Worm (Caenorhabditis elegans) whole organism, L1 larva: ENCODE measurements around the gene bath-31.

Experiments
- C16A3.4 ChIP-seq: fragments of 150-350 bp; optimal IDR thresholded peaks from 2 replicates; lab custom pipeline; 2014; ENCODE audit warnings: missing biosample characterization, missing genetic modification characterization
- alr-1 ChIP-seq: fragments of 200-800 bp; sonication (Bioruptor generic); optimal IDR thresholded peaks from 2 replicates; lab custom pipeline; 2018; ENCODE audit warnings: borderline replicate concordance, mild to moderate bottlenecking, missing genetic modification characterization, missing compliant biosample characterization
- blmp-1 ChIP-seq: fragments of 150-350 bp; optimal IDR thresholded peaks from 2 replicates; lab custom pipeline; 2014; ENCODE audit warnings: missing biosample characterization, missing genetic modification characterization
- ceh-8 ChIP-seq: fragments of 200-800 bp; sonication (Bioruptor generic); optimal IDR thresholded peaks from 2 replicates; lab custom pipeline; 2018; ENCODE audit warnings: mild to moderate bottlenecking, missing genetic modification characterization, moderate library complexity, missing compliant biosample characterization
- ceh-82 ChIP-seq, 3 experiments: fragments of 150-350 bp in 1 of 3; sonication (generic microtip) in 2 of 3; optimal IDR thresholded peaks; 2 replicates each; lab custom pipeline; 2014 to 2017; ENCODE audit warnings: missing biosample characterization in 3 of 3, missing genetic modification characterization in 3 of 3
- ceh-90 ChIP-seq: sonication (generic microtip); optimal IDR thresholded peaks from 2 replicates; lab custom pipeline; 2016; ENCODE audit warnings: missing genetic modification characterization, missing compliant biosample characterization
- ces-1 ChIP-seq: fragments of 150-350 bp; optimal IDR thresholded peaks from 2 replicates; lab custom pipeline; 2014; ENCODE audit warnings: missing biosample characterization, missing genetic modification reagents, missing genetic modification characterization
- dsc-1 ChIP-seq: sonication (generic microtip); optimal IDR thresholded peaks from 2 replicates; lab custom pipeline; 2016; ENCODE audit warnings: mild to moderate bottlenecking, missing genetic modification characterization, missing compliant biosample characterization
- efl-3 ChIP-seq: fragments of 200-800 bp; sonication (Bioruptor generic); optimal IDR thresholded peaks from 2 replicates; lab custom pipeline; 2018; ENCODE audit warnings: mild to moderate bottlenecking, missing genetic modification characterization, missing compliant biosample characterization
- elt-3 ChIP-seq, 6 experiments: fragments of 150-350 bp in 1 of 6; sonication (generic microtip); optimal IDR thresholded peaks; 2 replicates each; lab custom pipeline; 2017 to 2018; ENCODE audit warnings: missing biosample characterization in 6 of 6, missing genetic modification characterization in 6 of 6, inconsistent platforms in 1 of 6
- fkh-10 ChIP-seq: sonication (generic microtip); optimal IDR thresholded peaks from 2 replicates; lab custom pipeline; 2017; ENCODE audit warnings: missing biosample characterization, missing genetic modification reagents, missing genetic modification characterization
- fkh-8 ChIP-seq: sonication (generic microtip); optimal IDR thresholded peaks from 2 replicates; lab custom pipeline; 2016; ENCODE audit warnings: mild to moderate bottlenecking, missing genetic modification characterization, missing compliant biosample characterization
- grh-1 ChIP-seq: fragments of 200-800 bp; sonication (Bioruptor generic); IDR thresholded peaks from 2 replicates; pipeline ENCODE4 v1.3.6; 2022; ENCODE audit warnings: missing genetic modification reagents, missing genetic modification characterization, missing compliant biosample characterization
- hlh-17 ChIP-seq: fragments of 200-800 bp; sonication (Bioruptor generic); optimal IDR thresholded peaks from 2 replicates; lab custom pipeline; 2018; ENCODE audit warnings: missing genetic modification characterization, mild to moderate bottlenecking, missing compliant biosample characterization, moderate library complexity, borderline replicate concordance
- hpl-2 ChIP-seq: fragments of 150-350 bp; optimal IDR thresholded peaks from 2 replicates; lab custom pipeline; 2014; ENCODE audit warnings: missing biosample characterization, missing genetic modification reagents, missing genetic modification characterization
- jun-1 ChIP-seq: fragments of 150-350 bp; optimal IDR thresholded peaks from 2 replicates; lab custom pipeline; 2014; ENCODE audit warnings: missing biosample characterization, missing genetic modification reagents, missing genetic modification characterization
- lin-35 ChIP-seq, 2 experiments: fragments of 150-350 bp; optimal IDR thresholded peaks; 2 replicates each; lab custom pipeline; 2014; ENCODE audit warnings: missing biosample characterization in 2 of 2, missing genetic modification characterization in 2 of 2, missing genetic modification reagents in 2 of 2
- lin-39 ChIP-seq: fragments of 150-350 bp; optimal IDR thresholded peaks from 2 replicates; lab custom pipeline; 2014; ENCODE audit warnings: missing biosample characterization, missing genetic modification reagents, missing genetic modification characterization
- mab-9 ChIP-seq: fragments of 200-800 bp; sonication (Bioruptor generic); IDR thresholded peaks from 2 replicates; pipeline ENCODE4 v1.3.6; 2022; ENCODE audit warnings: missing genetic modification reagents, missing genetic modification characterization, missing compliant biosample characterization
- mef-2 ChIP-seq: fragments of 150-350 bp; optimal IDR thresholded peaks from 2 replicates; lab custom pipeline; 2014; ENCODE audit warnings: missing biosample characterization, missing genetic modification characterization
- mep-1 ChIP-seq: fragments of 150-350 bp; optimal IDR thresholded peaks from 2 replicates; lab custom pipeline; 2014; ENCODE audit warnings: missing biosample characterization, missing genetic modification characterization
- nhr-20 ChIP-seq: sonication (generic microtip); optimal IDR thresholded peaks from 2 replicates; lab custom pipeline; 2016; ENCODE audit warnings: mild to moderate bottlenecking, missing genetic modification characterization, missing compliant biosample characterization
- nhr-28 ChIP-seq: fragments of 150-350 bp; optimal IDR thresholded peaks from 2 replicates; lab custom pipeline; 2014; ENCODE audit warnings: missing biosample characterization, missing genetic modification characterization
- nhr-47 ChIP-seq: sonication (generic microtip); optimal IDR thresholded peaks from 2 replicates; lab custom pipeline; 2016; ENCODE audit warnings: mild to moderate bottlenecking, missing genetic modification characterization, moderate library complexity, missing compliant biosample characterization
- nhr-71 ChIP-seq: sonication (generic microtip); optimal IDR thresholded peaks from 2 replicates; lab custom pipeline; 2016; ENCODE audit warnings: mild to moderate bottlenecking, missing genetic modification characterization, moderate library complexity, missing compliant biosample characterization
- nhr-76 ChIP-seq: sonication (generic microtip); optimal IDR thresholded peaks from 2 replicates; lab custom pipeline; 2017; ENCODE audit warnings: missing biosample characterization, missing genetic modification characterization
- nhr-85 ChIP-seq: sonication (generic microtip); peaks from one replicate; lab custom pipeline; 2016; ENCODE audit warnings: missing genetic modification characterization, inconsistent platforms, missing compliant biosample characterization
- pag-3 ChIP-seq: sonication (generic microtip); optimal IDR thresholded peaks from 2 replicates; lab custom pipeline; 2017; ENCODE audit warnings: missing genetic modification characterization, mild to moderate bottlenecking, missing compliant biosample characterization, antibody characterized with exemption, borderline replicate concordance; ENCODE audit not compliant: insufficient read depth
- pqm-1 ChIP-seq: sonication (generic microtip); optimal IDR thresholded peaks from 3 replicates; lab custom pipeline; 2017; ENCODE audit warnings: missing biosample characterization, missing genetic modification characterization
- rnt-1 ChIP-seq: sonication (generic microtip); optimal IDR thresholded peaks from 2 replicates; lab custom pipeline; 2016; ENCODE audit warnings: mild to moderate bottlenecking, missing genetic modification characterization, moderate library complexity, missing compliant biosample characterization
- snu-23 ChIP-seq: sonication (generic microtip); optimal IDR thresholded peaks from 2 replicates; lab custom pipeline; 2016; ENCODE audit warnings: missing genetic modification characterization, missing compliant biosample characterization
- unc-62 ChIP-seq: fragments of 150-350 bp; optimal IDR thresholded peaks from 2 replicates; lab custom pipeline; 2014; ENCODE audit warnings: missing biosample characterization, missing genetic modification reagents, missing genetic modification characterization
- unc-86 ChIP-seq: sonication (generic microtip); optimal IDR thresholded peaks from 2 replicates; lab custom pipeline; 2016; ENCODE audit warnings: missing genetic modification characterization, missing compliant biosample characterization
- ztf-11 ChIP-seq, 2 experiments: sonication (generic microtip); optimal IDR thresholded peaks; 2 replicates each; lab custom pipeline; 2016 to 2017; ENCODE audit warnings: missing genetic modification characterization in 2 of 2, missing biosample characterization in 1 of 2, missing compliant biosample characterization in 1 of 2
- ztf-4 ChIP-seq: fragments of 150-350 bp; optimal IDR thresholded peaks from 2 replicates; lab custom pipeline; 2014; ENCODE audit warnings: missing biosample characterization, missing genetic modification characterization

Gene bath-31

ce11 chrII:3724175-3724715, 7.5 kb upstream of the bath-31 start, which contains the start of gene C46E10.1:
Gene C46E10.1, plus strand, starts transcription at chrII:3724225.
- TF ChIP-seq nhr-76 (tag; lab: Kevin White, UChicago) (no peak), ztf-4 (tag; lab: Kevin White, UChicago) (no peak), fkh-10 (GFP tag; lab: Kevin White, UChicago) (no peak), lin-39 (no peak), nhr-71 (tag; lab: Kevin White, UChicago) (no peak), unc-62 (no peak), blmp-1 (tag; lab: Kevin White, UChicago) (no peak), hlh-17 (no peak), nhr-85 (tag; lab: Kevin White, UChicago) (no peak)

ce11 chrII:3727996-3728395, 3.8 kb upstream of the bath-31 start, which contains the start of gene C46E10.8:
Gene C46E10.8, minus strand, starts transcription at chrII:3728096.
- TF ChIP-seq snu-23 (GFP tag; lab: Kevin White, UChicago) (no peak), nhr-47 (tag; lab: Kevin White, UChicago) (no peak), ceh-8 (GFP tag; lab: Kevin White, UChicago) (no peak), alr-1 (tag; lab: Kevin White, UChicago) (no peak), ceh-82 (tag; optimal IDR thresholded peaks at IDR 0.05; lab: Kevin White, UChicago) (no peak), ztf-11 (tag; optimal IDR thresholded peaks at IDR 0.05; lab: Kevin White, UChicago) (no peak), ces-1 (GFP tag; lab: Kevin White, UChicago) (no peak), pag-3 (tag; lab: Kevin White, UChicago) (no peak), mef-2 (no peak), nhr-20 (no peak), lin-35 (GFP tag; optimal IDR thresholded peaks at IDR 0.05; lab: Kevin White, UChicago) (no peak), nhr-71 (tag; lab: Kevin White, UChicago) (no peak), C16A3.4 (no peak), rnt-1 (no peak), unc-86 (tag; lab: Kevin White, UChicago) (no peak), grh-1 (GFP tag; lab: Robert Waterston, UW) (no peak), pqm-1 (no peak), nhr-76 (tag; lab: Kevin White, UChicago) (no peak), nhr-28 (tag; lab: Kevin White, UChicago) (no peak)

- TF ChIP-seq efl-3 (GFP tag; lab: Kevin White, UChicago) (no peak), nhr-71 (tag; lab: Kevin White, UChicago) (no peak), elt-3 (tag; optimal IDR thresholded peaks at IDR 0.05; lab: Kevin White, UChicago) (no peak), mef-2 (no peak), alr-1 (tag; lab: Kevin White, UChicago) (no peak)
Observed at ce11 chrII:3736893-3737375, 5.2 kb downstream of the bath-31 start, which contains the start of gene F12E12.6. Gene F12E12.6, minus strand, starts transcription at chrII:3736943.

ce11 chrII:3739647-3740046, 7.9 kb downstream of the bath-31 start, which contains the start of gene F12E12.2:
Gene F12E12.2, plus strand, starts transcription at chrII:3739947.
- TF ChIP-seq fkh-8 (tag; lab: Kevin White, UChicago) (no peak), hpl-2 (GFP tag; lab: Kevin White, UChicago) (no peak), ceh-90 (tag; lab: Kevin White, UChicago) (no peak), dsc-1 (tag; lab: Kevin White, UChicago) (no peak), alr-1 (tag; lab: Kevin White, UChicago) (no peak), mab-9 (GFP tag; lab: Robert Waterston, UW) (no peak), jun-1 (tag; lab: Kevin White, UChicago) (no peak), mep-1 (no peak)
